Worm (Caenorhabditis elegans): ENCODE data around the gene ptp-2.

ce11 chrII:5928502-5928901 is 10.1 kb downstream of the ptp-2 start, which contains the start of gene egl-44:
- TF ChIP-seq ztf-4 (tag; optimal IDR thresholded peaks at IDR 0.05): no peak
- no peak for TF ChIP-seq elt-1 (tag; optimal IDR thresholded peaks at IDR 0.05)
- no peak for TF ChIP-seq fkh-10 (GFP tag; optimal IDR thresholded peaks at IDR 0.05)
- TF ChIP-seq nhr-25 (tag; optimal IDR thresholded peaks at IDR 0.05): no peak
- TF ChIP-seq snpc-4 (tag; optimal IDR thresholded peaks at IDR 0.05): no peak
- TF ChIP-seq nhr-43 (tag; optimal IDR thresholded peaks at IDR 0.05; ENCODE audit: poor library complexity, severe bottlenecking): no peak
- TF ChIP-seq nhr-67 (tag; optimal IDR thresholded peaks at IDR 0.05): no peak
- TF ChIP-seq ama-1 (optimal IDR thresholded peaks at IDR 0.05): no peak
- no peak for TF ChIP-seq pqm-1 (tag; optimal IDR thresholded peaks at IDR 0.05)
- no peak for TF ChIP-seq ceh-9 (tag; optimal IDR thresholded peaks at IDR 0.05)

All from whole organism, L3 larva.